Fruit fly (Drosophila melanogaster) Kc167 (cell line): ENCODE data around the gene CG33679.

Experiments used
- insv ChIP-seq: fragments of >200 bp; optimal IDR thresholded peaks from 3 replicates; lab custom pipeline; 2018; ENCODE audit warnings: missing external identifiers
- psq ChIP-seq: fragments of >200 bp; optimal IDR thresholded peaks from 2 replicates; lab custom pipeline; 2017; ENCODE audit warnings: missing external identifiers

DNA sequence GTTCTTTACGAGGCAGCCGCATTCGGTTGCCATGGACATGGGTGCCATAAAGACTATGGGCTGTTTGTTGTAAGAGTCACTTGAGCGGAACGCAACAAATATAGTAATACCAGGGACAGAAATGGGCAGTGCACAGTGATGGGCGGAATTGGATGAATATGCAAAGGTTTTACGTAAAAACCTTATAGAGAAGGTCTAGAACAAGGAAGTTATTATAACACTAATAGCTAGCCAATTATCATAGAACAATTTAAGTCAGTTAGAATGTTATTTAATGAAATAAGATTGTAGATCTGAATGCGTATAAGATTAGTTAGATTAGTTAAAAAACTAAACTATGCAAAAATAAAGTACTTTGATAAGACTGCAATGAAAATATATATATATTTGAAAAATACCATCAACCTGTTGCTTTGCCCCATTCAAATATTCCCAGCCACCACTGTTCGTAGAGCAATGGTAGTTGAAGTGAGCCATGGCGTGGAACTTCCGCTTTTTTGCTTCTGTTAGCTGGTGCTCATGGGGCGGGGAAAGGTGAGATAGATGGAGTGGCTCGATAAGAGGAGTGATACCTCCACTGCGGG lies 5.2 kb upstream of the CG33679 start:
- TF ChIP-seq psq (lab: Kevin White, UChicago) (no peak), insv (lab: Kevin White, UChicago) (no peak)
